Fruit fly (Drosophila melanogaster) whole organism, pupa: Measurements from ENCODE around the gene fwd.

Source experiments
- CG13204 ChIP-seq: fragments of 200-800 bp; sonication (Bioruptor generic); optimal IDR thresholded peaks from 2 replicates; lab custom pipeline; 2018; ENCODE audit warnings: missing biosample characterization, mild to moderate bottlenecking, missing genetic modification characterization, moderate library complexity
- CG34367 ChIP-seq: fragments of 200-800 bp; sonication (Bioruptor generic); optimal IDR thresholded peaks from 2 replicates; lab custom pipeline; 2018; ENCODE audit warnings: missing biosample characterization, mild to moderate bottlenecking, missing genetic modification characterization
- Pif1B ChIP-seq: fragments of 200-800 bp; sonication (Bioruptor generic); optimal IDR thresholded peaks from 3 replicates; lab custom pipeline; 2016; ENCODE audit warnings: missing biosample characterization, missing genetic modification characterization
- gl ChIP-seq: fragments of 200-800 bp; sonication (Bioruptor generic); optimal IDR thresholded peaks from 2 replicates; lab custom pipeline; 2018; ENCODE audit warnings: missing biosample characterization, mild to moderate bottlenecking, missing genetic modification characterization

dm6 chr3L:274855-275254 lies 44.8 kb downstream of the fwd start, which contains the start of gene ttm2:
- TF ChIP-seq CG13204 (GFP tag; lab: Kevin White, UChicago) (no peak), CG34367 (no peak), Pif1B (GFP tag; lab: Kevin White, UChicago) (no peak), gl (tag; lab: Kevin White, UChicago) (no peak)
